Worm (Caenorhabditis elegans) whole organism, L4 larva: ENCODE data around the gene sftd-3.

Experiments used
- aly-2 ChIP-seq: sonication (generic microtip); optimal IDR thresholded peaks from 2 replicates; lab custom pipeline; 2018; ENCODE audit warnings: missing biosample characterization, missing genetic modification characterization
- fkh-10 ChIP-seq: fragments of 150-350 bp; optimal IDR thresholded peaks from 2 replicates; lab custom pipeline; 2014; ENCODE audit warnings: missing biosample characterization, missing genetic modification reagents, missing genetic modification characterization
- ztf-11 ChIP-seq: fragments of 150-350 bp; optimal IDR thresholded peaks from 2 replicates; lab custom pipeline; 2014; ENCODE audit warnings: missing biosample characterization, missing genetic modification characterization

- no peak for TF ChIP-seq fkh-10 (GFP tag; lab: Kevin White, UChicago)
- no peak for TF ChIP-seq ztf-11
- no peak for TF ChIP-seq aly-2 (tag; lab: Kevin White, UChicago)
Measured at ce11 chrII:8997479-8997878, 33.5 kb upstream of the sftd-3 start, which contains the start of the genes F44G4.3 and tdp-1.
